Fruit fly (Drosophila melanogaster) whole organism: ENCODE data around the gene dunk.

Experiments
- CG8478 ChIP-seq: fragments of >200 bp; optimal IDR thresholded peaks from 2 replicates; lab custom pipeline; 2018; ENCODE audit warnings: inconsistent platforms
- Dll ChIP-seq: fragments of >200 bp; optimal IDR thresholded peaks from 2 replicates; lab custom pipeline; 2017
- EcR ChIP-seq, 2 experiments: fragments of >200 bp; optimal IDR thresholded peaks; 2 replicates each; lab custom pipeline; 2017; ENCODE audit warnings: missing biosample characterization in 2 of 2, missing genetic modification characterization in 2 of 2, missing genetic modification reagents in 2 of 2
- pan ChIP-seq: fragments of >200 bp; optimal IDR thresholded peaks from 2 replicates; lab custom pipeline; 2017
- psq ChIP-seq: fragments of >200 bp; optimal IDR thresholded peaks from 2 replicates; lab custom pipeline; 2017
- usp ChIP-seq: fragments of >200 bp; optimal IDR thresholded peaks from 2 replicates; lab custom pipeline; 2017; ENCODE audit warnings: missing biosample characterization, missing genetic modification characterization, mixed read lengths

dunk gene

DNA sequence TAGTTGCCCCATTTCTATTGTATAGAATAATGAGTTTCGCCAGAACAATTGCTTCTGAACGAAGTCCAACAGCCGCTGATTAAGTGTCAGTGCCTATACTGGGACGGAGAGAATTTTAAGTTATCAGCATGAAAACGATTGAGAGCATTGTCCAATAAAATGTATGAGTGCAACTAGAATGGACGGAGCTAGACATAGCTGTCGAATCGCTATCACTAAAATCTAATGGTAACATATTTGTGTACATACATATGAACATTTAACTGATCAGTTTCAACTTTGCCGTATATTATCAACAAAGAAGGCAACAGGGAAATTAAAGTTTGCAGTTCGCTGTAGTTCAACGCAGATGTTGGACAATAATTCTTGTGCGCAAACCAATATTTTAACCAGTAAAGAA lies 23.7 kb downstream of the dunk start, which contains the start of gene CG3635:
Gene CG3635, plus strand, starts transcription at position 315 of the 400 bp plus-strand sequence.
- TF ChIP-seq EcR (GFP tag; optimal IDR thresholded peaks at IDR 0.05; lab: Kevin White, UChicago) (no peak), CG8478 (lab: Kevin White, UChicago) (no peak), pan (lab: Kevin White, UChicago) (no peak), usp (no peak), psq (lab: Kevin White, UChicago) (no peak), Dll (lab: Kevin White, UChicago) (no peak)

DNA sequence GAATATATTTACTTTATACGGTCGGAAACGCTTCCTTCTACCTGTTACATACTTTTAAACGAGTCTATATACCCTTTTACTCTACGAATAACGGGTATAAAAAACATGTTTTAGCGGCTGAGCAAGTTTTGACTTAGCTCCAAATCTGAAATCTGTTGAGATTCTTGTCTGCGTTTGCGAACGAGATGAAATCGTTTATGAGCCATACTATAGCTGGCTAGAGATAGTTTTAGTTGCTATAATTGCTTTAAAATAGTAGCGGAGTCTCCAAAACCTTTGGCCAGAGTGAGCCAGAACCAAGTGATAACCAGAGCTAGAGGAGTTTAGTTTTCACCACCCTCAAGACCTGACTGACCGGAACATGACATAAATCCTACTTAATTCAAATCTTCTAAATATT lies 25.0 kb downstream of the dunk start:
- TF ChIP-seq Dll (lab: Kevin White, UChicago) (no peak), pan (lab: Kevin White, UChicago) (no peak), psq (lab: Kevin White, UChicago) (no peak), EcR (GFP tag; optimal IDR thresholded peaks at IDR 0.05; lab: Kevin White, UChicago) (no peak), usp (no peak), CG8478 (lab: Kevin White, UChicago) (no peak)
